Fruit fly (Drosophila melanogaster) whole organism, embryonic: ENCODE data around the gene CG14668.

Experiments used
- Bgb ChIP-seq: fragments of 200-800 bp; sonication (Bioruptor generic); IDR thresholded peaks from 2 replicates; pipeline ENCODE4 v1.3.6; 2022; ENCODE audit warnings: missing biosample characterization, missing genetic modification characterization; ENCODE audit not compliant: partially characterized antibody
- CG10431 ChIP-seq: fragments of 200-800 bp; sonication (Bioruptor generic); optimal IDR thresholded peaks from 3 replicates; lab custom pipeline; 2018; ENCODE audit warnings: missing biosample characterization, mild to moderate bottlenecking, missing genetic modification characterization
- CG11085 ChIP-seq: fragments of 200-800 bp; sonication (Bioruptor generic); IDR thresholded peaks from 2 replicates; pipeline ENCODE4 v1.3.6; 2022; ENCODE audit warnings: missing biosample characterization, missing genetic modification characterization
- CG11695 ChIP-seq: fragments of 200-800 bp; sonication (Bioruptor generic); IDR thresholded peaks from 3 replicates; pipeline ENCODE4 v1.3.6; 2022; ENCODE audit warnings: missing biosample characterization, missing genetic modification characterization
- CG12299 ChIP-seq: fragments of 200-800 bp; sonication (Bioruptor generic); optimal IDR thresholded peaks from 2 replicates; lab custom pipeline; 2018; ENCODE audit warnings: missing biosample characterization, mild to moderate bottlenecking, missing genetic modification characterization
- CG12659 ChIP-seq: fragments of 200-800 bp; sonication (Bioruptor generic); optimal IDR thresholded peaks from 3 replicates; lab custom pipeline; 2017; ENCODE audit warnings: mild to moderate bottlenecking, missing biosample characterization, missing genetic modification reagents, missing genetic modification characterization
- CG13424 ChIP-seq: fragments of 200-800 bp; sonication (Bioruptor generic); optimal IDR thresholded peaks from 2 replicates; lab custom pipeline; 2019; ENCODE audit warnings: missing biosample characterization, mild to moderate bottlenecking, missing genetic modification characterization, moderate library complexity
- CG18011 ChIP-seq: fragments of 200-800 bp; sonication (Bioruptor generic); optimal IDR thresholded peaks from 2 replicates; lab custom pipeline; 2017; ENCODE audit warnings: missing biosample characterization, missing genetic modification characterization, mild to moderate bottlenecking, moderate library complexity, missing genotype
- CG2889 ChIP-seq: fragments of 200-800 bp; sonication (Bioruptor generic); IDR thresholded peaks from 3 replicates; pipeline ENCODE4 v1.3.6; 2022; ENCODE audit warnings: missing biosample characterization, missing genetic modification characterization
- CG3065 ChIP-seq: fragments of 200-800 bp; sonication (Bioruptor generic); optimal IDR thresholded peaks from 2 replicates; lab custom pipeline; 2016; ENCODE audit warnings: missing biosample characterization, missing genetic modification characterization
- CG33557 ChIP-seq: fragments of 200-800 bp; sonication (Bioruptor generic); optimal IDR thresholded peaks from 2 replicates; lab custom pipeline; 2019; ENCODE audit warnings: missing biosample characterization, mild to moderate bottlenecking, missing genetic modification characterization, moderate library complexity
- CG34224 ChIP-seq: fragments of 200-800 bp; sonication (Bioruptor generic); IDR thresholded peaks from 3 replicates; pipeline ENCODE4 v1.3.6; 2022; ENCODE audit warnings: missing biosample characterization, missing genetic modification characterization; ENCODE audit not compliant: partially characterized antibody
- CG3726 ChIP-seq: fragments of 200-800 bp; sonication (Bioruptor generic); IDR thresholded peaks from 3 replicates; pipeline ENCODE4, ENCODE4 v1.3.6; 2022; ENCODE audit warnings: missing biosample characterization, missing genetic modification characterization
- CG4404 ChIP-seq: fragments of 200-800 bp; sonication (Bioruptor generic); IDR thresholded peaks from 2 replicates; pipeline ENCODE4 v1.3.6; 2022; ENCODE audit warnings: missing biosample characterization, missing genetic modification characterization
- CG6854 ChIP-seq: fragments of 200-800 bp; sonication (Bioruptor generic); optimal IDR thresholded peaks from 3 replicates; lab custom pipeline; 2017; ENCODE audit warnings: missing biosample characterization, mild to moderate bottlenecking, missing genetic modification characterization
- CG7987 ChIP-seq: fragments of 200-800 bp; sonication (Bioruptor generic); optimal IDR thresholded peaks from 2 replicates; lab custom pipeline; 2018; ENCODE audit warnings: missing biosample characterization, mild to moderate bottlenecking, missing genetic modification characterization, moderate library complexity
- CG8089 ChIP-seq: fragments of 200-800 bp; sonication (Bioruptor generic); optimal IDR thresholded peaks from 3 replicates; lab custom pipeline; 2016; ENCODE audit warnings: missing biosample characterization, missing genetic modification characterization
- CG9797 ChIP-seq: fragments of 200-800 bp; sonication (Bioruptor generic); optimal IDR thresholded peaks from 3 replicates; lab custom pipeline; 2018; ENCODE audit warnings: missing biosample characterization, mild to moderate bottlenecking, missing genetic modification characterization
- CG9876 ChIP-seq: fragments of 200-800 bp; sonication (Bioruptor generic); optimal IDR thresholded peaks from 2 replicates; lab custom pipeline; 2016; ENCODE audit warnings: missing biosample characterization, missing genetic modification characterization
- Dfd ChIP-seq, 2 experiments: fragments of >200 bp; optimal IDR thresholded peaks; 2 replicates each; lab custom pipeline; 2017; ENCODE audit warnings: missing biosample characterization in 2 of 2, missing genetic modification characterization in 2 of 2
- Doc2 ChIP-seq: fragments of 200-800 bp; sonication (Bioruptor generic); IDR thresholded peaks from 2 replicates; pipeline ENCODE4 v1.3.6; 2022; ENCODE audit warnings: missing biosample characterization, missing genetic modification characterization
- Fer1 ChIP-seq: fragments of 200-800 bp; sonication (Bioruptor generic); optimal IDR thresholded peaks from 2 replicates; lab custom pipeline; 2017; ENCODE audit warnings: missing biosample characterization, mild to moderate bottlenecking, missing genetic modification characterization
- HmgD ChIP-seq: fragments of 200-800 bp; sonication (Bioruptor generic); optimal IDR thresholded peaks from 3 replicates; lab custom pipeline; 2016; ENCODE audit warnings: missing biosample characterization, missing genetic modification characterization
- NC2α ChIP-seq: fragments of 200-800 bp; sonication (Bioruptor generic); optimal IDR thresholded peaks from 2 replicates; lab custom pipeline; 2016; ENCODE audit warnings: missing biosample characterization, missing genetic modification characterization
- Optix ChIP-seq: fragments of 200-800 bp; sonication (Bioruptor generic); IDR thresholded peaks from 3 replicates; pipeline ENCODE4 v1.3.6; 2022; ENCODE audit warnings: missing biosample characterization, missing genetic modification characterization
- Side ChIP-seq: fragments of 200-800 bp; sonication (Bioruptor generic); optimal IDR thresholded peaks from 2 replicates; lab custom pipeline; 2016; ENCODE audit warnings: missing biosample characterization, missing genetic modification characterization
- Sry-δ ChIP-seq: fragments of 200-800 bp; sonication (Bioruptor generic); optimal IDR thresholded peaks from 2 replicates; lab custom pipeline; 2016; ENCODE audit warnings: missing biosample characterization, missing genetic modification characterization
- Tbp ChIP-seq: fragments of >200 bp; optimal IDR thresholded peaks from 2 replicates; lab custom pipeline; 2018; ENCODE audit warnings: missing biosample characterization, missing genetic modification characterization
- Usf ChIP-seq: fragments of 200-800 bp; sonication (Bioruptor generic); optimal IDR thresholded peaks from 2 replicates; lab custom pipeline; 2017; ENCODE audit warnings: missing genotype, missing biosample characterization, missing genetic modification characterization
- ab ChIP-seq: fragments of 200-800 bp; sonication (Bioruptor generic); optimal IDR thresholded peaks from 2 replicates; lab custom pipeline; 2016; ENCODE audit warnings: missing biosample characterization, missing genetic modification characterization
- amos ChIP-seq: fragments of 200-800 bp; sonication (Bioruptor generic); IDR thresholded peaks from 2 replicates; pipeline ENCODE4 v1.3.6; 2022; ENCODE audit warnings: missing biosample characterization, missing genetic modification characterization; ENCODE audit not compliant: partially characterized antibody
- bowl ChIP-seq: fragments of 200-800 bp; sonication (Bioruptor generic); IDR thresholded peaks from 2 replicates; pipeline ENCODE4 v1.3.6; 2022; ENCODE audit warnings: missing biosample characterization, missing genetic modification characterization
- esg ChIP-seq: fragments of 200-800 bp; sonication (Bioruptor generic); conservative IDR thresholded peaks from 2 replicates; pipeline ENCODE4 v1.3.6; 2022; ENCODE audit warnings: missing biosample characterization, missing genetic modification characterization
- exex ChIP-seq: fragments of 200-800 bp; sonication (Bioruptor generic); optimal IDR thresholded peaks from 4 replicates; lab custom pipeline; 2018; ENCODE audit warnings: missing biosample characterization, mild to moderate bottlenecking, missing genetic modification characterization, moderate library complexity
- eyg ChIP-seq: fragments of 200-800 bp; sonication (Bioruptor generic); optimal IDR thresholded peaks from 3 replicates; lab custom pipeline; 2016; ENCODE audit warnings: missing biosample characterization, missing genetic modification characterization
- fru ChIP-seq: fragments of >200 bp; optimal IDR thresholded peaks from 2 replicates; lab custom pipeline; 2017
- gfzf ChIP-seq: fragments of 200-800 bp; sonication (Bioruptor generic); optimal IDR thresholded peaks from 2 replicates; lab custom pipeline; 2016; ENCODE audit warnings: missing biosample characterization, mild to moderate bottlenecking, missing genetic modification characterization, moderate library complexity
- gsb-n ChIP-seq: fragments of 200-800 bp; sonication (Bioruptor generic); optimal IDR thresholded peaks from 3 replicates; lab custom pipeline; 2018; ENCODE audit warnings: missing biosample characterization, mild to moderate bottlenecking, missing genetic modification characterization
- hkb ChIP-seq, 2 experiments: fragments of 200-800 bp in 1 of 2; fragments of >200 bp in 1 of 2; sonication (Bioruptor generic) in 1 of 2; IDR thresholded peaks in 1 of 2; optimal IDR thresholded peaks in 1 of 2; 2 replicates each; pipeline versions ENCODE4 v1.3.6 to Lab custom; 2017 to 2022; ENCODE audit warnings: missing biosample characterization in 1 of 2, missing genetic modification characterization in 1 of 2
- jumu ChIP-seq: fragments of 200-800 bp; sonication (Bioruptor generic); optimal IDR thresholded peaks from 3 replicates; lab custom pipeline; 2016; ENCODE audit warnings: missing biosample characterization, missing genetic modification characterization
- nau ChIP-seq: fragments of 200-800 bp; sonication (Bioruptor generic); optimal IDR thresholded peaks from 3 replicates; lab custom pipeline; 2017; ENCODE audit warnings: missing biosample characterization, mild to moderate bottlenecking, missing genetic modification characterization, missing genetic modification reagents
- onecut ChIP-seq: fragments of 200-800 bp; sonication (Bioruptor generic); IDR thresholded peaks from 2 replicates; pipeline ENCODE4 v1.3.6; 2022; ENCODE audit warnings: missing biosample characterization, missing genetic modification characterization
- p53 ChIP-seq: fragments of 200-800 bp; sonication (Bioruptor generic); optimal IDR thresholded peaks from 2 replicates; lab custom pipeline; 2016; ENCODE audit warnings: missing biosample characterization, missing genetic modification characterization
- pnt ChIP-seq: fragments of 200-800 bp; sonication (Bioruptor generic); optimal IDR thresholded peaks from 3 replicates; lab custom pipeline; 2016; ENCODE audit warnings: missing biosample characterization, missing genetic modification characterization
- pum ChIP-seq: fragments of 200-800 bp; sonication (Bioruptor generic); optimal IDR thresholded peaks from 2 replicates; lab custom pipeline; 2016; ENCODE audit warnings: missing biosample characterization, missing genetic modification characterization
- sr ChIP-seq: fragments of 200-800 bp; sonication (Bioruptor generic); IDR thresholded peaks from 3 replicates; pipeline ENCODE4 v1.3.6; 2022; ENCODE audit warnings: missing biosample characterization, missing genetic modification characterization
- tgo ChIP-seq: fragments of 200-800 bp; sonication (Bioruptor generic); IDR thresholded peaks from 3 replicates; pipeline ENCODE4 v1.3.6; 2022; ENCODE audit warnings: missing biosample characterization, missing genetic modification characterization
- trem ChIP-seq: fragments of 200-800 bp; optimal IDR thresholded peaks from 3 replicates; lab custom pipeline; 2019; ENCODE audit warnings: missing biosample characterization, mild to moderate bottlenecking, missing genetic modification characterization, moderate library complexity
- unc-4 ChIP-seq: fragments of 200-800 bp; sonication (Bioruptor generic); IDR thresholded peaks from 2 replicates; pipeline ENCODE4 v1.3.6; 2022; ENCODE audit warnings: missing biosample characterization, missing genetic modification characterization; ENCODE audit not compliant: partially characterized antibody
- zen ChIP-seq: fragments of 200-800 bp; sonication (Bioruptor generic); optimal IDR thresholded peaks from 3 replicates; lab custom pipeline; 2018; ENCODE audit warnings: missing biosample characterization, mild to moderate bottlenecking, missing genetic modification characterization, moderate library complexity

The CG14668 gene

dm6 chr3R:5368170-5368781 is 19.2 kb downstream of the CG14668 start, which contains the start of gene Cerk (continued):
- TF ChIP-seq CG12299 (tag; lab: Kevin White, UChicago), result no peak
- TF ChIP-seq CG7987, result peak; percentile 55
- TF ChIP-seq CG11695 (GFP tag; lab: Robert Waterston, UW), result no peak
- no peak for TF ChIP-seq CG2889 (GFP tag; lab: Robert Waterston, UW)
- TF ChIP-seq onecut, result peak; percentile 51
- TF ChIP-seq CG8089 (GFP tag; lab: Kevin White, UChicago), result no peak
- no peak for TF ChIP-seq CG3065 (GFP tag; lab: Kevin White, UChicago)
- TF ChIP-seq Doc2 (GFP tag; lab: Robert Waterston, UW), result no peak
- no peak for TF ChIP-seq Tbp (GFP tag; lab: Kevin White, UChicago)
- peak; percentile 51; the same call in 1 of the 2 replicates for TF ChIP-seq unc-4 (GFP tag; lab: Robert Waterston, UW)
- TF ChIP-seq Dfd (GFP tag; optimal IDR thresholded peaks at IDR 0.05; lab: Kevin White, UChicago), result no peak
- no peak for TF ChIP-seq NC2α (GFP tag; lab: Kevin White, UChicago)
- peak; percentile 47; the same call in 1 of the 2 replicates for TF ChIP-seq CG11085 (GFP tag; lab: Robert Waterston, UW)
- 0 out of 3 replicates have a peak, but pooled peaks have one; percentile 37 for TF ChIP-seq Optix (GFP tag; lab: Robert Waterston, UW)
- TF ChIP-seq Usf (GFP tag; lab: Kevin White, UChicago), result peak; percentile 20
- TF ChIP-seq Side (GFP tag; lab: Kevin White, UChicago), result peak; percentile 22
- peak; percentile 54 for TF ChIP-seq pum (GFP tag; lab: Kevin White, UChicago)
- peak; percentile 20 for TF ChIP-seq trem (tag; lab: Kevin White, UChicago)
- TF ChIP-seq Sry-δ (GFP tag; lab: Kevin White, UChicago), result peak; percentile 66
- no peak for TF ChIP-seq bowl (GFP tag; lab: Robert Waterston, UW)
- no peak for TF ChIP-seq CG34224 (GFP tag; lab: Robert Waterston, UW)
- TF ChIP-seq hkb (optimal IDR thresholded peaks at IDR 0.05; lab: Kevin White, UChicago), result no peak
- no peak for TF ChIP-seq hkb (GFP tag; IDR thresholded peaks at IDR 0.05; lab: Robert Waterston, UW)
- TF ChIP-seq gfzf, result peak; percentile 95
- TF ChIP-seq tgo (GFP tag; lab: Robert Waterston, UW), result no peak
- TF ChIP-seq Bgb (GFP tag; lab: Robert Waterston, UW), result peak; percentile 68
- no peak for TF ChIP-seq CG3726 (GFP tag; lab: Robert Waterston, UW)
- TF ChIP-seq nau (GFP tag; lab: Kevin White, UChicago), result no peak
- no peak for TF ChIP-seq CG33557
- no peak for TF ChIP-seq gsb-n (tag; lab: Kevin White, UChicago)
- peak; percentile 71 for TF ChIP-seq HmgD (GFP tag; lab: Kevin White, UChicago)
- TF ChIP-seq ab (GFP tag; lab: Kevin White, UChicago), result no peak
- no peak for TF ChIP-seq CG6854 (GFP tag; lab: Kevin White, UChicago)
- TF ChIP-seq CG10431, result peak; percentile 25
- no peak for TF ChIP-seq exex (tag; lab: Kevin White, UChicago)
- TF ChIP-seq CG13424 (tag; lab: Kevin White, UChicago), result peak; percentile 34
- no peak for TF ChIP-seq CG4404 (GFP tag; lab: Robert Waterston, UW)
- no peak for TF ChIP-seq fru (lab: Kevin White, UChicago)
- TF ChIP-seq jumu (GFP tag; lab: Kevin White, UChicago), result peak; percentile 5
- TF ChIP-seq pnt (GFP tag; lab: Kevin White, UChicago), result peak; percentile 41
- TF ChIP-seq esg, result no peak
- peak; percentile 91 for TF ChIP-seq CG9797
- no peak for TF ChIP-seq sr (GFP tag; lab: Robert Waterston, UW)
- peak; percentile 59 for TF ChIP-seq eyg (GFP tag; lab: Kevin White, UChicago)
- TF ChIP-seq amos, result peak; percentile 69; the same call in 1 of the 2 replicates
- TF ChIP-seq CG9876 (GFP tag; lab: Kevin White, UChicago), result peak; percentile 62
- peak; percentile 7 for TF ChIP-seq Fer1
- no peak for TF ChIP-seq p53 (GFP tag; lab: Kevin White, UChicago)
- TF ChIP-seq CG18011, result no peak
- peak; percentile 64 for TF ChIP-seq CG12659 (GFP tag; lab: Kevin White, UChicago)
- peak; percentile 0 for TF ChIP-seq zen
